Worm (Caenorhabditis elegans) whole organism, L4 larva: Measurements from ENCODE around the gene D2023.1.
A peak's percentile ranks its signal among the peaks of the same experiment; 100 is the strongest.

ENCODE experiments used
- F49E8.2 ChIP-seq: sonication (generic microtip); optimal IDR thresholded peaks from 2 replicates; lab custom pipeline; 2016; ENCODE audit warnings: missing compliant biosample characterization, mild to moderate bottlenecking, missing genetic modification characterization, borderline replicate concordance
- T20F7.1 ChIP-seq: fragments of 200-800 bp; sonication (Bioruptor generic); optimal IDR thresholded peaks from 2 replicates; lab custom pipeline; 2018; ENCODE audit warnings: mild to moderate bottlenecking, missing genetic modification characterization, missing compliant biosample characterization
- Y48G9A.11 ChIP-seq: fragments of 200-800 bp; sonication (Bioruptor generic); IDR thresholded peaks from 2 replicates; pipeline ENCODE4 v1.3.6; 2022; ENCODE audit warnings: missing genetic modification reagents, missing genetic modification characterization, missing compliant biosample characterization
- ceh-32 ChIP-seq: sonication (generic microtip); optimal IDR thresholded peaks from 2 replicates; lab custom pipeline; 2016; ENCODE audit warnings: mild to moderate bottlenecking, missing genetic modification characterization, missing compliant biosample characterization; ENCODE audit not compliant: poor library complexity
- ces-1 ChIP-seq: fragments of 150-350 bp; sonication (generic microtip); optimal IDR thresholded peaks from 4 replicates; lab custom pipeline; 2014; ENCODE audit warnings: missing biosample characterization, missing genetic modification reagents, missing genetic modification characterization
- ctbp-1 ChIP-seq: fragments of 200-800 bp; sonication (Bioruptor generic); IDR thresholded peaks from 2 replicates; pipeline ENCODE4 v1.3.6; 2022; ENCODE audit warnings: missing genetic modification reagents, missing genetic modification characterization, missing compliant biosample characterization
- daf-16 ChIP-seq, 3 experiments: sonication (generic microtip); optimal IDR thresholded peaks; 2 replicates each; lab custom pipeline; 2016 to 2017; ENCODE audit warnings: missing genetic modification characterization in 3 of 3, missing genetic modification reagents in 3 of 3, mild to moderate bottlenecking in 2 of 3, missing compliant biosample characterization in 2 of 3, missing biosample characterization in 1 of 3, moderate library complexity in 1 of 3
- dmd-6 ChIP-seq: fragments of 200-800 bp; sonication (Bioruptor generic); IDR thresholded peaks from 2 replicates; pipeline ENCODE4 v1.3.6; 2022; ENCODE audit warnings: missing genetic modification reagents, missing genetic modification characterization, missing compliant biosample characterization
- dmd-8 ChIP-seq: fragments of 200-800 bp; sonication (Bioruptor generic); IDR thresholded peaks from 2 replicates; pipeline ENCODE4 v1.3.6; 2022; ENCODE audit warnings: missing genetic modification characterization, missing compliant biosample characterization
- fkh-10 ChIP-seq: fragments of 150-350 bp; optimal IDR thresholded peaks from 2 replicates; lab custom pipeline; 2014; ENCODE audit warnings: missing biosample characterization, missing genetic modification reagents, missing genetic modification characterization
- hlh-11 ChIP-seq: fragments of 200-800 bp; sonication (Bioruptor generic); optimal IDR thresholded peaks from 2 replicates; lab custom pipeline; 2018; ENCODE audit warnings: mild to moderate bottlenecking, missing genetic modification characterization, missing compliant biosample characterization
- hmg-1.1 ChIP-seq: fragments of 200-800 bp; sonication (Bioruptor generic); IDR thresholded peaks from 2 replicates; pipeline ENCODE4 v1.3.6; 2022; ENCODE audit warnings: missing genetic modification reagents, missing genetic modification characterization, missing compliant biosample characterization
- lim-7 ChIP-seq: fragments of 200-800 bp; sonication (Bioruptor generic); IDR thresholded peaks from 2 replicates; pipeline ENCODE4 v1.3.6; 2022; ENCODE audit warnings: missing genetic modification characterization, missing compliant biosample characterization
- lin-13 ChIP-seq: fragments of 150-350 bp; optimal IDR thresholded peaks from 2 replicates; lab custom pipeline; 2014; ENCODE audit warnings: missing biosample characterization, missing genetic modification reagents, missing genetic modification characterization
- mdl-1 ChIP-seq, 2 experiments: fragments of 150-350 bp in 1 of 2; sonication (generic microtip) in 1 of 2; optimal IDR thresholded peaks; 2 replicates each; lab custom pipeline; 2014 to 2017; ENCODE audit warnings: missing biosample characterization in 2 of 2, missing genetic modification characterization in 2 of 2
- mdt-29 ChIP-seq: fragments of 200-800 bp; sonication (Bioruptor generic); IDR thresholded peaks from 2 replicates; pipeline ENCODE4 v1.3.6; 2022; ENCODE audit warnings: missing genetic modification reagents, missing genetic modification characterization, missing compliant biosample characterization
- mep-1 ChIP-seq: fragments of 150-350 bp; sonication (generic microtip); optimal IDR thresholded peaks from 3 replicates; lab custom pipeline; 2014; ENCODE audit warnings: missing biosample characterization, missing genetic modification characterization
- mes-2 ChIP-seq: sonication (generic microtip); optimal IDR thresholded peaks from 2 replicates; lab custom pipeline; 2016; ENCODE audit warnings: missing genotype, mild to moderate bottlenecking, missing genetic modification characterization, missing compliant biosample characterization; ENCODE audit not compliant: poor library complexity, severe bottlenecking
- nhr-11 ChIP-seq: fragments of 150-350 bp; optimal IDR thresholded peaks from 2 replicates; lab custom pipeline; 2014; ENCODE audit warnings: missing biosample characterization, missing genetic modification characterization
- nhr-111 ChIP-seq: fragments of 200-800 bp; sonication (Bioruptor generic); optimal IDR thresholded peaks from 2 replicates; lab custom pipeline; 2018; ENCODE audit warnings: mild to moderate bottlenecking, missing genetic modification characterization, missing compliant biosample characterization
- nhr-41 ChIP-seq: fragments of 200-800 bp; sonication (Bioruptor generic); IDR thresholded peaks from 2 replicates; pipeline ENCODE4 v1.3.6; 2022; ENCODE audit warnings: missing genetic modification reagents, missing genetic modification characterization, missing compliant biosample characterization
- nhr-77 ChIP-seq: fragments of 150-350 bp; optimal IDR thresholded peaks from 2 replicates; lab custom pipeline; 2014; ENCODE audit warnings: missing biosample characterization, missing genetic modification characterization
- pha-4 ChIP-seq, 2 experiments: fragments of 150-350 bp in 1 of 2; fragments of 200-800 bp in 1 of 2; sonication (Bioruptor generic) in 1 of 2; IDR thresholded peaks in 1 of 2; optimal IDR thresholded peaks in 1 of 2; 2 replicates each; pipeline versions ENCODE4 v1.3.6 to Lab custom; 2014 to 2022; ENCODE audit warnings: missing genetic modification characterization in 2 of 2, missing genetic modification reagents in 2 of 2, missing biosample characterization in 1 of 2, missing compliant biosample characterization in 1 of 2
- php-3 ChIP-seq: fragments of 200-800 bp; sonication (Bioruptor generic); IDR thresholded peaks from 2 replicates; pipeline ENCODE4 v1.3.6; 2022; ENCODE audit warnings: missing genetic modification reagents, missing genetic modification characterization, missing compliant biosample characterization
- saeg-2 ChIP-seq: fragments of 200-800 bp; sonication (Bioruptor generic); IDR thresholded peaks from 2 replicates; pipeline ENCODE4 v1.3.6; 2022; ENCODE audit warnings: missing genetic modification reagents, missing genetic modification characterization, missing compliant biosample characterization
- unc-39 ChIP-seq: sonication (generic microtip); optimal IDR thresholded peaks from 2 replicates; lab custom pipeline; 2017; ENCODE audit warnings: missing biosample characterization, missing genetic modification characterization
- unc-62 ChIP-seq, 3 experiments: fragments of 150-350 bp in 1 of 3; sonication (generic microtip); optimal IDR thresholded peaks in 2 of 3; peaks in 1 of 3; 1 replicate in 1 of 3; 2 replicates in 2 of 3; lab custom pipeline; 2014 to 2017; ENCODE audit warnings: missing biosample characterization in 3 of 3, missing genetic modification characterization in 3 of 3, missing genetic modification reagents in 3 of 3, missing genotype in 1 of 3
- vab-7 ChIP-seq: fragments of 200-800 bp; sonication (Bioruptor generic); IDR thresholded peaks from 2 replicates; pipeline ENCODE4 v1.3.6; 2022; ENCODE audit warnings: missing genetic modification reagents, missing genetic modification characterization, missing compliant biosample characterization
- zfp-2 ChIP-seq: sonication (generic microtip); optimal IDR thresholded peaks from 2 replicates; lab custom pipeline; 2016; ENCODE audit warnings: mild to moderate bottlenecking, missing genetic modification characterization, missing compliant biosample characterization
- ztf-7 ChIP-seq: fragments of 150-350 bp; optimal IDR thresholded peaks from 2 replicates; lab custom pipeline; 2014; ENCODE audit warnings: missing biosample characterization, missing genetic modification characterization

D2023.1 gene

DNA sequence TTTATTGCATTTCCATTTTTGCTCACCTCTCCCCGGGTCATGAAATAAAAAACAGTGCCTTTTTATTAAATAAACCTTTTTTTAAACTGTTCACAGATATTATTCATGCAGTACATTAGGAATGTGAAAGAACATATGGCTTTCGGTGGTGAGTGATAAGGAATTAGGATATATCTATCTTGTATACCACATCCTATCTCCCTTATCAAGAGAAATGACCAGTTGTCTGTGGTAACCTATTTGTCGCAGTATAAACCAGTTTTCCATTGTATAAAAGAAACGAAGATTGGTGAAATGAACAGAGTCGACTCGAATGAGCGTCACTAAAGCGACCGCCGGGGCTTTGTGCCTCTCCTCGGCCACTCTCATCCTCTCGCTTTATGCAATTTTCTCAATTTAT, 39.9 kb downstream of the D2023.1 start, which contains the start of gene col-158:
TSS of gene col-158 (plus strand) at position 301 of the 400 bp plus-strand sequence.
- TF ChIP-seq unc-62 (GFP tag; optimal IDR thresholded peaks at IDR 0.05 in 1 of 2; lab: Kevin White, UChicago) = peak in 1 of 2 experiments; percentile 78
- no peak for TF ChIP-seq unc-62 (tag; optimal IDR thresholded peaks at IDR 0.05; lab: Kevin White, UChicago)
- no peak for TF ChIP-seq ctbp-1 (GFP tag; lab: Robert Waterston, UW)

DNA sequence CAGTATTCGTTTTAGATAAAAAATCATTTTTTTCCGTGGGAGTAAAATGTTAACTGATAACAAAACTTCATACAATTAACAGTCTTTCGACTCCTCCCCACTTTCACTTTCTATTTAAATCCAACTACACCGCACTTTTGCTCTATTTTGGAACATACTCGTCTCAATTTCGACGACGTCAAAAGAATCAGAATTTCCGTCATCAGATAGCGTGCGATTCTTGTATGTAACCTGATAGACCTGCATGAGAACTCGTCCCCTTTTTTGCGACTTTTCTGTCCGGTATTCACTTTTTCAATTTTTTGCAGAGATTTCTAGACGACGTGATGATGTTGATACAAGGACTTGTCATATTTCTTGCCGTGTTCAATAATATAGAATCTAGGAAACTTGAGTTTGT, 44.0 kb downstream of the D2023.1 start, which contains the start of gene pho-8:
TSS of gene pho-8 (plus strand) at position 301 of the 400 bp plus-strand sequence.
- TF ChIP-seq fkh-10 (GFP tag; lab: Kevin White, UChicago) (no peak), dmd-8 (GFP tag; lab: Robert Waterston, UW) (no peak), nhr-11 (tag; lab: Kevin White, UChicago) (no peak), ztf-7 (tag; lab: Kevin White, UChicago) (no peak), php-3 (no peak), pha-4 (GFP tag; IDR thresholded peaks at IDR 0.05; lab: Robert Waterston, UW) (no peak), pha-4 (tag; optimal IDR thresholded peaks at IDR 0.05; lab: Kevin White, UChicago) (no peak), nhr-77 (tag; lab: Kevin White, UChicago) (no peak), F49E8.2 (tag; lab: Kevin White, UChicago) (no peak), hmg-1.1 (no peak), ces-1 (GFP tag; lab: Kevin White, UChicago) (no peak)

DNA sequence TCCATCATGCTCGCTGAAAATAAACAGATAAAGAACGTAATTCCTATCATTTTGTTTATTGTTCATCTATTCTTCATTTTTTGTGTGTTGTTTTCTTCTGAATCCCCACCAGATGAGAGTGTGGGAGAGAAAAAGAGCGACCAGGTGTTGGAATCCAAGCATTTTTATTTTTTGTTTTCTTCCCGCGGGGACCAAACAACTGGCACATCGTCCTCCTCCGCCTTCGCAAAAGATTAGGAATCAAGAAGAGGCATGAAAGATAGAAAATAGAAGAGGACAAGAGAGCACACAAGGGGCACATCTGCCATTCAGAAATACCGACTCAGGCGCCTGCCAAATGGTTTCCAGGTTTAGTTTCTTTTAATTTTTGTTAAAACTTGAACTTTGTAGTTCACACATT, 46.7 kb downstream of the D2023.1 start, which contains the start of gene R13H4.2:
TSS of gene R13H4.2 (plus strand) at position 319 of the 400 bp plus-strand sequence.
- TF ChIP-seq mes-2 (tag; lab: Kevin White, UChicago) (no peak), hlh-11 (peak; percentile 63), hmg-1.1 (no peak), daf-16 (GFP tag; optimal IDR thresholded peaks at IDR 0.05; lab: Kevin White, UChicago) (peak in 1 of 2 experiments; percentile 96), daf-16 (tag; optimal IDR thresholded peaks at IDR 0.05; lab: Kevin White, UChicago) (no peak)

ce11 chrV:11839220-11839619, 49.9 kb downstream of the D2023.1 start, which contains the start of gene idpb-5:
Gene idpb-5, plus strand, starts transcription at chrV:11839520.
- TF ChIP-seq nhr-111 (GFP tag; lab: Kevin White, UChicago) (no peak), saeg-2 (no peak), mep-1 (no peak), lim-7 (GFP tag; lab: Robert Waterston, UW) (no peak), T20F7.1 (GFP tag; lab: Kevin White, UChicago) (no peak), unc-39 (tag; lab: Kevin White, UChicago) (no peak), nhr-41 (GFP tag; lab: Robert Waterston, UW) (no peak), lin-13 (GFP tag; lab: Kevin White, UChicago) (no peak), php-3 (no peak), mdt-29 (GFP tag; lab: Robert Waterston, UW) (no peak), mdl-1 (tag; optimal IDR thresholded peaks at IDR 0.05; lab: Kevin White, UChicago) (no peak), F49E8.2 (tag; lab: Kevin White, UChicago) (no peak), dmd-6 (GFP tag; lab: Robert Waterston, UW) (no peak), ceh-32 (tag; lab: Kevin White, UChicago) (no peak), vab-7 (GFP tag; lab: Robert Waterston, UW) (no peak), nhr-11 (tag; lab: Kevin White, UChicago) (no peak), fkh-10 (GFP tag; lab: Kevin White, UChicago) (no peak), zfp-2 (tag; lab: Kevin White, UChicago) (no peak), Y48G9A.11 (no peak)
